Fruit fly (Drosophila melanogaster) whole organism, prepupa: Measurements from ENCODE around the gene CG1575.
A peak's percentile ranks its signal among the peaks of the same experiment; 100 is the strongest.

Source experiments
- CG11762 ChIP-seq: fragments of 200-800 bp; sonication (Bioruptor generic); optimal IDR thresholded peaks from 3 replicates; lab custom pipeline; 2016; ENCODE audit warnings: missing biosample characterization, missing genetic modification characterization; ENCODE audit not compliant: insufficient read depth
- CG11902 ChIP-seq: fragments of 200-800 bp; sonication (Bioruptor generic); optimal IDR thresholded peaks from 3 replicates; lab custom pipeline; 2016; ENCODE audit warnings: missing biosample characterization, missing genetic modification characterization
- CG34406 ChIP-seq: fragments of 200-800 bp; sonication (Bioruptor generic); optimal IDR thresholded peaks from 3 replicates; lab custom pipeline; 2016; ENCODE audit warnings: missing biosample characterization, missing genetic modification characterization
- CG6792 ChIP-seq: fragments of 200-800 bp; sonication (Bioruptor generic); optimal IDR thresholded peaks from 3 replicates; lab custom pipeline; 2016; ENCODE audit warnings: missing biosample characterization, missing genetic modification characterization
- CG6854 ChIP-seq: fragments of 200-800 bp; sonication (Bioruptor generic); optimal IDR thresholded peaks from 2 replicates; lab custom pipeline; 2017; ENCODE audit warnings: missing biosample characterization, mild to moderate bottlenecking, missing genetic modification characterization
- Gug ChIP-seq: fragments of 200-800 bp; sonication (Bioruptor generic); IDR thresholded peaks from 2 replicates; pipeline ENCODE4 v1.3.6; 2022; ENCODE audit warnings: missing biosample characterization, missing genetic modification characterization
- Hr38 ChIP-seq: sonication (Bioruptor generic); optimal IDR thresholded peaks from 2 replicates; lab custom pipeline; 2016; ENCODE audit warnings: missing biosample characterization, missing genetic modification characterization
- Sox102F ChIP-seq: fragments of 200-800 bp; sonication (Bioruptor generic); optimal IDR thresholded peaks from 2 replicates; lab custom pipeline; 2016; ENCODE audit warnings: missing biosample characterization, mild to moderate bottlenecking, missing genetic modification characterization
- Sox14 ChIP-seq: fragments of 200-800 bp; sonication (Bioruptor generic); optimal IDR thresholded peaks from 3 replicates; lab custom pipeline; 2016; ENCODE audit warnings: missing biosample characterization, missing genetic modification characterization
- achi ChIP-seq: fragments of 200-800 bp; sonication (Bioruptor generic); optimal IDR thresholded peaks from 3 replicates; lab custom pipeline; 2016; ENCODE audit warnings: missing biosample characterization, missing genetic modification characterization
- acj6 ChIP-seq: fragments of 200-800 bp; sonication (Bioruptor generic); optimal IDR thresholded peaks from 3 replicates; lab custom pipeline; 2016; ENCODE audit warnings: missing biosample characterization, missing genetic modification characterization
- pdm3 ChIP-seq: fragments of 200-800 bp; sonication (Bioruptor generic); optimal IDR thresholded peaks from 3 replicates; lab custom pipeline; 2016; ENCODE audit warnings: missing biosample characterization, missing genetic modification characterization
- spab ChIP-seq: fragments of 200-800 bp; sonication (Bioruptor generic); optimal IDR thresholded peaks from 2 replicates; lab custom pipeline; 2017; ENCODE audit warnings: missing biosample characterization, mild to moderate bottlenecking, missing genetic modification characterization, missing genetic modification reagents

DNA sequence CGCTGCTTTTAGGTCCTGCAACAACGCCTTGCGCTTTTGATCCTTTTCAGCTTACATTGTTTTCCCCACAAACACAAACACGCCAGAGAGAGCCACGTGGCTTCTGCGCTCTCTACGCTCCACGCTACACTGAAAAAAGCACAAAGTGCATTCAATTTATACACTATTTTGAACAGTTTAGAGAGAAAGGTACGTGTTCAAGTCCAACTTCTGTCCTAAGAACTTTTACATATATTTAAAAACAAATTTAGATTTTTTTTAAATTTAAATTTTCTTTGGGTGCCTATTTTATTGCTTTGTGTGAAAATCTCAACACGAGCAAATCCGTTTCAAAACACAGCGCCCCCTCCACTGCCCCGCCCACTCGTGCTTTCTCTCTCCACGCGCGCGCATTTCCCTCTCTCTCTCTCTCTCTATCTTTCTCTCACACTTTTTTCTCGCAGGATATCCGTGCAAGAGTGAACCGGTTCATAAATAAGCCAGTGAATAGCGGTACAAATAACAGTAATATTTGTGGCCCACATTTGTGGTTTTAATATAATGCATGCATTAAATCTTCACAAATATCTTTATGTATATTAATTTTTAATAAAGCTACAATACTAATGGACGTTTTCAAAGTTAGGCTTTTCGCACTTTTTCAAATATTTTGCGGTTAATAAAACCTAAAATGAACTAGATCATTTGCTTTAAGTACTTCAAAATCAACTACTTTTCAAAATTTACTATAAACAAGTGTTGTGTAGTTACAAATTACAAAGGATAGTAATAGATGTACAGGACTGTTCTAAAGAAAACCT lies 16.6 kb upstream of the CG1575 start:
- TF ChIP-seq spab (GFP tag; lab: Kevin White, UChicago) (peak; percentile 68), CG6854 (GFP tag; lab: Kevin White, UChicago) (peak; percentile 45), Hr38 (no peak), achi (GFP tag; lab: Kevin White, UChicago) (peak; percentile 79), CG6792 (GFP tag; lab: Kevin White, UChicago) (peak; percentile 77), pdm3 (peak; percentile 79), CG11902 (GFP tag; lab: Kevin White, UChicago) (peak; percentile 13), Gug (GFP tag; lab: Robert Waterston, UW) (peak; percentile 84), acj6 (GFP tag; lab: Kevin White, UChicago) (peak; percentile 80), Sox14 (GFP tag; lab: Kevin White, UChicago) (peak; percentile 73), Sox102F (GFP tag; lab: Kevin White, UChicago) (peak; percentile 72), CG34406 (GFP tag; lab: Kevin White, UChicago) (peak; percentile 77), CG11762 (GFP tag; lab: Kevin White, UChicago) (peak; percentile 69)
